Worm (Caenorhabditis elegans): Measurements from ENCODE around the gene F09B12.5.

Gene F09B12.5

ce11 chrX:15040552-15041080, 43.9 kb upstream of the F09B12.5 start, which contains the start of gene C18B12.4 (continued):
- TF ChIP-seq mxl-3 (GFP tag; optimal IDR thresholded peaks at IDR 0.05) (peak; percentile 92), ces-1 (GFP tag; optimal IDR thresholded peaks at IDR 0.05) (no peak), hlh-30 (tag; optimal IDR thresholded peaks at IDR 0.05; ENCODE audit: insufficient read depth) (peak; percentile 100), zfp-3 (GFP tag; conservative IDR thresholded peaks at IDR 0.05) (0 out of 2 replicates have a peak, but pooled peaks have one; percentile 36), php-3 (GFP tag; IDR thresholded peaks at IDR 0.05) (peak; percentile 55; the same call in 1 of the 2 replicates), fos-1 (tag; optimal IDR thresholded peaks at IDR 0.05) (no peak), Y5F2A.4 (GFP tag; optimal IDR thresholded peaks at IDR 0.05) (no peak), nhr-76 (tag; optimal IDR thresholded peaks at IDR 0.05) (no peak), unc-62 (GFP tag; optimal IDR thresholded peaks at IDR 0.05 in 1 of 2) (peak in 1 of 2 experiments; percentile 98), unc-62 (tag; optimal IDR thresholded peaks at IDR 0.05) (no peak), ZK546.5 (tag; optimal IDR thresholded peaks at IDR 0.05) (no peak), T20F7.1 (GFP tag; optimal IDR thresholded peaks at IDR 0.05) (peak; percentile 75), lim-7 (GFP tag; IDR thresholded peaks at IDR 0.05) (no peak), mep-1 (tag; optimal IDR thresholded peaks at IDR 0.05) (peak; percentile 93), nhr-77 (tag; optimal IDR thresholded peaks at IDR 0.05) (peak; percentile 94), lin-1 (GFP tag; IDR thresholded peaks at IDR 0.05) (peak; percentile 73; the same call in 1 of the 2 replicates), R02D3.7 (tag; optimal IDR thresholded peaks at IDR 0.05) (no peak), madf-5 (GFP tag; IDR thresholded peaks at IDR 0.05) (no peak), daf-19 (GFP tag; conservative IDR thresholded peaks at IDR 0.05) (no peak), lin-38 (GFP tag; IDR thresholded peaks at IDR 0.05) (peak; percentile 93), nhr-28 (tag; optimal IDR thresholded peaks at IDR 0.05) (peak; percentile 93), Y48G9A.11 (GFP tag; IDR thresholded peaks at IDR 0.05) (no peak), unc-39 (tag; optimal IDR thresholded peaks at IDR 0.05) (no peak), arid-1 (GFP tag; conservative IDR thresholded peaks at IDR 0.05) (peak; percentile 64; the same call in 1 of the 2 replicates), ztf-11 (tag; optimal IDR thresholded peaks at IDR 0.05) (no peak), duxl-1 (tag; optimal IDR thresholded peaks at IDR 0.05; ENCODE audit: poor library complexity) (peak; percentile 41), hif-1 (tag; optimal IDR thresholded peaks at IDR 0.05) (peak in 1 of 2 experiments; percentile 82), vab-7 (GFP tag; IDR thresholded peaks at IDR 0.05) (peak; percentile 68), T26A8.4 (GFP tag; IDR thresholded peaks at IDR 0.05) (peak; percentile 54), aha-1 (tag) (peak; percentile 99), fkh-10 (GFP tag; optimal IDR thresholded peaks at IDR 0.05) (peak; percentile 59), dpl-1 (GFP tag; optimal IDR thresholded peaks at IDR 0.05) (peak; percentile 69), zag-1 (tag; optimal IDR thresholded peaks at IDR 0.05) (no peak), daf-16 (GFP tag; optimal IDR thresholded peaks at IDR 0.05) (peak in 1 of 2 experiments; percentile 70), daf-16 (tag; optimal IDR thresholded peaks at IDR 0.05) (peak; percentile 74), egl-27 (tag; optimal IDR thresholded peaks at IDR 0.05) (no peak), nhr-48 (tag; optimal IDR thresholded peaks at IDR 0.05) (peak; percentile 76), lin-15B (tag; optimal IDR thresholded peaks at IDR 0.05) (no peak), madf-9 (GFP tag; conservative IDR thresholded peaks at IDR 0.05) (peak; percentile 77; the same call in 1 of the 2 replicates), lin-13 (GFP tag; optimal IDR thresholded peaks at IDR 0.05) (peak; percentile 93)

- TF ChIP-seq ces-1 (GFP tag; optimal IDR thresholded peaks at IDR 0.05) (peak; percentile 37), F44E2.7 (GFP tag; IDR thresholded peaks at IDR 0.05) (no peak), nhr-237 (tag; optimal IDR thresholded peaks at IDR 0.05) (no peak)
Measured at ce11 chrX:15041340-15041739, 43.2 kb upstream of the F09B12.5 start.
